Fruit fly (Drosophila melanogaster) whole organism, embryonic: ENCODE measurements around the gene yrt.
A peak's percentile ranks its signal among the peaks of the same experiment; 100 is the strongest.

Source experiments
- Atf6 ChIP-seq: fragments of 200-800 bp; sonication (Bioruptor generic); IDR thresholded peaks from 2 replicates; pipeline ENCODE4 v1.3.6; 2022; ENCODE audit warnings: missing biosample characterization, missing genetic modification characterization
- CG1024 ChIP-seq: fragments of 200-800 bp; sonication (Bioruptor generic); IDR thresholded peaks from 2 replicates; pipeline ENCODE4 v1.3.6; 2022; ENCODE audit warnings: missing biosample characterization, missing genetic modification characterization
- CG10267 ChIP-seq: fragments of 200-800 bp; sonication (Bioruptor generic); optimal IDR thresholded peaks from 2 replicates; lab custom pipeline; 2018; ENCODE audit warnings: missing biosample characterization, mild to moderate bottlenecking, missing genetic modification characterization, moderate library complexity
- CG11456 ChIP-seq: fragments of 200-800 bp; sonication (Bioruptor generic); IDR thresholded peaks from 3 replicates; pipeline ENCODE4 v1.3.6; 2022; ENCODE audit warnings: missing biosample characterization, missing genetic modification characterization
- CG11560 ChIP-seq: fragments of 200-800 bp; sonication (Bioruptor generic); IDR thresholded peaks from 3 replicates; pipeline ENCODE4 v1.3.6; 2022; ENCODE audit warnings: missing biosample characterization, missing genetic modification characterization
- CG11723 ChIP-seq: fragments of 200-800 bp; sonication (Bioruptor generic); optimal IDR thresholded peaks from 2 replicates; lab custom pipeline; 2017; ENCODE audit warnings: missing biosample characterization, mild to moderate bottlenecking, missing genetic modification characterization
- CG14014 ChIP-seq: fragments of 200-800 bp; sonication (Bioruptor generic); IDR thresholded peaks from 2 replicates; pipeline ENCODE4 v1.3.6; 2022; ENCODE audit warnings: missing biosample characterization, missing genetic modification characterization
- CG14710 ChIP-seq: fragments of 200-800 bp; sonication (Bioruptor generic); optimal IDR thresholded peaks from 3 replicates; lab custom pipeline; 2019; ENCODE audit warnings: missing biosample characterization, mild to moderate bottlenecking, missing genetic modification characterization, moderate library complexity
- CG15011 ChIP-seq: fragments of 200-800 bp; sonication (Bioruptor generic); optimal IDR thresholded peaks from 3 replicates; lab custom pipeline; 2018; ENCODE audit warnings: missing biosample characterization, mild to moderate bottlenecking, missing genetic modification characterization
- CG17361 ChIP-seq: fragments of 200-800 bp; sonication (Bioruptor generic); IDR thresholded peaks from 3 replicates; pipeline ENCODE4 v1.3.6; 2022; ENCODE audit warnings: missing biosample characterization, missing genetic modification characterization
- CG1832 ChIP-seq: fragments of 200-800 bp; sonication (Bioruptor generic); optimal IDR thresholded peaks from 2 replicates; lab custom pipeline; 2017; ENCODE audit warnings: missing biosample characterization, mild to moderate bottlenecking, missing genetic modification characterization, inconsistent platforms
- CG30403 ChIP-seq: fragments of 200-800 bp; sonication (Bioruptor generic); optimal IDR thresholded peaks from 3 replicates; lab custom pipeline; 2016; ENCODE audit warnings: missing biosample characterization, missing genetic modification characterization
- CG6654 ChIP-seq: fragments of 200-800 bp; sonication (Bioruptor generic); optimal IDR thresholded peaks from 2 replicates; lab custom pipeline; 2017; ENCODE audit warnings: missing biosample characterization, mild to moderate bottlenecking, missing genetic modification characterization
- CG8388 ChIP-seq: fragments of 200-800 bp; sonication (Bioruptor generic); optimal IDR thresholded peaks from 2 replicates; lab custom pipeline; 2019; ENCODE audit warnings: missing biosample characterization, mild to moderate bottlenecking, missing genetic modification characterization, moderate library complexity
- CG8765 ChIP-seq: fragments of 200-800 bp; sonication (Bioruptor generic); IDR thresholded peaks from 2 replicates; pipeline ENCODE4 v1.3.6; 2022; ENCODE audit warnings: missing biosample characterization, missing genetic modification characterization
- CG9215 ChIP-seq: fragments of 200-800 bp; sonication (Bioruptor generic); IDR thresholded peaks from 2 replicates; pipeline ENCODE4 v1.3.6; 2022; ENCODE audit warnings: missing biosample characterization, missing genetic modification characterization
- CG9609 ChIP-seq: fragments of 200-800 bp; sonication (Bioruptor generic); optimal IDR thresholded peaks from 3 replicates; lab custom pipeline; 2016; ENCODE audit warnings: missing biosample characterization, missing genetic modification characterization
- CG9817 ChIP-seq: fragments of 200-800 bp; sonication (Bioruptor generic); optimal IDR thresholded peaks from 2 replicates; lab custom pipeline; 2018; ENCODE audit warnings: missing biosample characterization, mild to moderate bottlenecking, missing genetic modification characterization, moderate library complexity
- Chrac-16 ChIP-seq: fragments of 200-800 bp; sonication (Bioruptor generic); optimal IDR thresholded peaks from 3 replicates; lab custom pipeline; 2016; ENCODE audit warnings: missing biosample characterization, missing genetic modification characterization
- CrebB ChIP-seq: fragments of 200-800 bp; sonication (Bioruptor generic); optimal IDR thresholded peaks from 3 replicates; lab custom pipeline; 2018; ENCODE audit warnings: missing biosample characterization, mild to moderate bottlenecking, missing genetic modification characterization
- HHEX ChIP-seq: fragments of 200-800 bp; sonication (Bioruptor generic); optimal IDR thresholded peaks from 3 replicates; lab custom pipeline; 2017; ENCODE audit warnings: missing biosample characterization, mild to moderate bottlenecking, missing genetic modification characterization, missing genetic modification reagents
- Hmr ChIP-seq: fragments of 200-800 bp; sonication (Bioruptor generic); optimal IDR thresholded peaks from 3 replicates; lab custom pipeline; 2017; ENCODE audit warnings: mild to moderate bottlenecking, missing biosample characterization, missing genetic modification reagents, missing genetic modification characterization
- Hsf ChIP-seq: fragments of 200-800 bp; sonication (Bioruptor generic); optimal IDR thresholded peaks from 3 replicates; lab custom pipeline; 2016; ENCODE audit warnings: missing biosample characterization, missing genetic modification characterization
- Lpt ChIP-seq: fragments of >200 bp; optimal IDR thresholded peaks from 2 replicates; lab custom pipeline; 2018; ENCODE audit warnings: missing biosample characterization, missing genetic modification characterization
- MBD-R2 ChIP-seq: fragments of 200-800 bp; sonication (Bioruptor generic); IDR thresholded peaks from 2 replicates; pipeline ENCODE4 v1.3.6; 2022; ENCODE audit warnings: missing biosample characterization, missing genetic modification characterization
- NC2α ChIP-seq: fragments of 200-800 bp; sonication (Bioruptor generic); optimal IDR thresholded peaks from 2 replicates; lab custom pipeline; 2016; ENCODE audit warnings: missing biosample characterization, missing genetic modification characterization
- PHDP ChIP-seq: fragments of 200-800 bp; sonication (Bioruptor generic); optimal IDR thresholded peaks from 3 replicates; lab custom pipeline; 2018; ENCODE audit warnings: missing biosample characterization, mild to moderate bottlenecking, missing genetic modification characterization, moderate library complexity
- Rfx ChIP-seq: fragments of 200-800 bp; sonication (Bioruptor generic); IDR thresholded peaks from 2 replicates; pipeline ENCODE4 v1.3.6; 2022; ENCODE audit warnings: missing biosample characterization, missing genetic modification characterization
- TFAM ChIP-seq: fragments of 200-800 bp; sonication (Bioruptor generic); optimal IDR thresholded peaks from 2 replicates; lab custom pipeline; 2017; ENCODE audit warnings: missing biosample characterization, missing genetic modification characterization, inconsistent platforms
- Tbp ChIP-seq: fragments of >200 bp; optimal IDR thresholded peaks from 2 replicates; lab custom pipeline; 2018; ENCODE audit warnings: missing biosample characterization, missing genetic modification characterization
- bbx ChIP-seq: fragments of 200-800 bp; sonication (Bioruptor generic); IDR thresholded peaks from 2 replicates; pipeline ENCODE4 v1.3.6; 2022; ENCODE audit warnings: missing biosample characterization, missing genetic modification characterization; ENCODE audit not compliant: partially characterized antibody
- cas ChIP-seq: fragments of 200-800 bp; sonication (Bioruptor generic); IDR thresholded peaks from 2 replicates; pipeline ENCODE4 v1.3.6; 2022; ENCODE audit warnings: missing biosample characterization, missing genetic modification characterization
- caup ChIP-seq: fragments of 200-800 bp; sonication (Bioruptor generic); optimal IDR thresholded peaks from 3 replicates; lab custom pipeline; 2017; ENCODE audit warnings: missing biosample characterization, mild to moderate bottlenecking, missing genetic modification characterization, moderate library complexity; ENCODE audit not compliant: severe bottlenecking
- chinmo ChIP-seq: fragments of 200-800 bp; sonication (Bioruptor generic); IDR thresholded peaks from 4 replicates; pipeline ENCODE4 v1.3.6; 2022; ENCODE audit warnings: missing biosample characterization, missing genetic modification characterization; ENCODE audit not compliant: partially characterized antibody
- dan ChIP-seq: fragments of 200-800 bp; sonication (Bioruptor generic); IDR thresholded peaks from 2 replicates; pipeline ENCODE4 v1.3.6; 2022; ENCODE audit warnings: missing biosample characterization, missing genetic modification characterization
- dm ChIP-seq: fragments of 200-800 bp; sonication (Bioruptor generic); optimal IDR thresholded peaks from 3 replicates; lab custom pipeline; 2016; ENCODE audit warnings: missing biosample characterization, missing genetic modification characterization
- dmrt99B ChIP-seq: fragments of 200-800 bp; sonication (Bioruptor generic); optimal IDR thresholded peaks from 2 replicates; lab custom pipeline; 2018; ENCODE audit warnings: missing biosample characterization, mild to moderate bottlenecking, missing genetic modification characterization, moderate library complexity
- ewg ChIP-seq: fragments of 200-800 bp; sonication (Bioruptor generic); optimal IDR thresholded peaks from 3 replicates; lab custom pipeline; 2017; ENCODE audit warnings: mild to moderate bottlenecking, missing biosample characterization, missing genetic modification reagents, missing genetic modification characterization
- ind ChIP-seq: fragments of 200-800 bp; sonication (Bioruptor generic); optimal IDR thresholded peaks from 3 replicates; lab custom pipeline; 2016; ENCODE audit warnings: missing biosample characterization, missing genetic modification characterization
- lola ChIP-seq, 3 experiments: fragments of >200 bp in 2 of 3; fragments of 200-800 bp in 1 of 3; sonication (Bioruptor generic) in 1 of 3; optimal IDR thresholded peaks; 2 replicates each; lab custom pipeline; 2017 to 2019; ENCODE audit warnings: missing biosample characterization in 3 of 3, missing genetic modification characterization in 3 of 3, mild to moderate bottlenecking in 1 of 3, moderate library complexity in 1 of 3
- oc ChIP-seq: fragments of 200-800 bp; sonication (Bioruptor generic); optimal IDR thresholded peaks from 2 replicates; lab custom pipeline; 2018; ENCODE audit warnings: missing biosample characterization, mild to moderate bottlenecking, missing genetic modification characterization, moderate library complexity
- p53 ChIP-seq: fragments of 200-800 bp; sonication (Bioruptor generic); optimal IDR thresholded peaks from 2 replicates; lab custom pipeline; 2016; ENCODE audit warnings: missing biosample characterization, missing genetic modification characterization
- pnt ChIP-seq: fragments of 200-800 bp; sonication (Bioruptor generic); optimal IDR thresholded peaks from 3 replicates; lab custom pipeline; 2016; ENCODE audit warnings: missing biosample characterization, missing genetic modification characterization
- ranshi ChIP-seq: fragments of 200-800 bp; sonication (Bioruptor generic); IDR thresholded peaks from 2 replicates; pipeline ENCODE4 v1.3.6; 2022; ENCODE audit warnings: missing biosample characterization, missing genetic modification characterization
- sc ChIP-seq, 3 experiments: fragments of >200 bp in 2 of 3; fragments of 200-800 bp in 1 of 3; sonication (Bioruptor generic) in 1 of 3; optimal IDR thresholded peaks; 2 replicates in 2 of 3; 3 replicates in 1 of 3; lab custom pipeline; 2017; ENCODE audit warnings: mild to moderate bottlenecking in 1 of 3, missing biosample characterization in 1 of 3, missing genetic modification characterization in 1 of 3, missing genetic modification reagents in 1 of 3
- sima ChIP-seq: fragments of 200-800 bp; sonication (Bioruptor generic); optimal IDR thresholded peaks from 2 replicates; lab custom pipeline; 2016; ENCODE audit warnings: missing biosample characterization, missing genetic modification characterization
- sisA ChIP-seq: fragments of 200-800 bp; sonication (Bioruptor generic); IDR thresholded peaks from 2 replicates; pipeline ENCODE4 v1.3.6; 2022; ENCODE audit warnings: missing biosample characterization, missing genetic modification characterization
- slp2 ChIP-seq: fragments of 200-800 bp; sonication (Bioruptor generic); optimal IDR thresholded peaks from 2 replicates; lab custom pipeline; 2016; ENCODE audit warnings: missing biosample characterization, missing genetic modification characterization
- tx ChIP-seq: fragments of 200-800 bp; sonication (Bioruptor generic); optimal IDR thresholded peaks from 2 replicates; lab custom pipeline; 2016; ENCODE audit warnings: missing biosample characterization, missing genetic modification characterization

yrt gene

DNA sequence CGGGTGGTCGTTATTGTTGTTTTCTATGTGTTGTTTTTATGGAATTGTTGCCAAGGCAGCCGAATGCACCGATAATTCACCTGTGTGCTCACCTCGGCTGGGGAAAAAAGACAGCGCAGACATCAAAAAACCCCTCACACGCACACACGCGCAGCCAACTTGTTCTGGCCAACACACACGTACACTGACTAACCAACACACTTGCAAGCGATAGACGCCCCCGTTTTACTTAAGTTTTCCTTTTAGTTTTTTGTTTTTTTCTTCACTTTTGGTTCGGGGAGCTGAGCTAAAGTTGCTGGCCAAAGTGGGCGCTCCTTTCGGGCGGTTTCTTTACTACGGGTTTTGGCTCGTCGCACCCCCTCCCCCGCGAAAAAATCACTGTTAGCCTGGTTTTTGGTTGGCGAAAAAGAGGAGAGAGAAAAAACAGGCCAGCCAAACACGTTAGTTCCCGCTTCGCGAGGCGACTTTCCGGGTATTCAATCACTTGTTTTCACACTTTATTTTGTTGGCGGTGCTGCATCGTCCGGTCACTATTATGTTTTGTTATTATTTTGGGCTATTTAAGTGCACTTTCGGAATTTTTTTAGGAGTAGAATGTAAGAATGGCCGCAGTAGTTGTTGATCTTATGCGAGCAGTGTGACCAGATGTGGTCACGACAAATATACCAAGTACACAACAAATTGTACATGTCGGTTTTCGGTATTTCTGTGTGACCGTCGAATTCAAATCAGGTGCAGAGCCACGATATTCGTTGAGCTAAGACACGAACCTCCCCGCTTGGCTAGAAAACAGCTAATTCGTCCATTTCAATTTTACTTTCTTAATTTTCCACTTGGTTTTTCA, at the start of gene yrt (continued):
- no peak for TF ChIP-seq Chrac-16 (GFP tag; lab: Kevin White, UChicago)
- no peak for TF ChIP-seq caup (GFP tag; lab: Kevin White, UChicago)
- no peak for TF ChIP-seq Lpt (GFP tag; lab: Kevin White, UChicago)
- TF ChIP-seq CG1024 (GFP tag; lab: Robert Waterston, UW): no peak
- peak; percentile 24 for TF ChIP-seq CrebB (tag; lab: Kevin White, UChicago)
- TF ChIP-seq p53 (GFP tag; lab: Kevin White, UChicago): no peak
- TF ChIP-seq ranshi (GFP tag; lab: Robert Waterston, UW): no peak
- no peak for TF ChIP-seq CG30403 (GFP tag; lab: Kevin White, UChicago)
- no peak for TF ChIP-seq bbx (GFP tag; lab: Robert Waterston, UW)
- no peak for TF ChIP-seq CG9609 (GFP tag; lab: Kevin White, UChicago)
- TF ChIP-seq tx (GFP tag; lab: Kevin White, UChicago): no peak
- TF ChIP-seq sc (optimal IDR thresholded peaks at IDR 0.05; lab: Kevin White, UChicago): no peak
- TF ChIP-seq sc (GFP tag; optimal IDR thresholded peaks at IDR 0.05; lab: Kevin White, UChicago): no peak
- no peak for TF ChIP-seq CG9215
- TF ChIP-seq CG10267: peak; percentile 35
- no peak for TF ChIP-seq CG1832 (GFP tag; lab: Kevin White, UChicago)
- no peak for TF ChIP-seq Hsf (GFP tag; lab: Kevin White, UChicago)
- 0 out of 3 replicates have a peak, but pooled peaks have one; percentile 15 for TF ChIP-seq CG17361 (GFP tag; lab: Robert Waterston, UW)
- TF ChIP-seq dmrt99B: no peak
- no peak for TF ChIP-seq CG8765
- TF ChIP-seq CG14710 (tag; lab: Kevin White, UChicago): peak; percentile 58
- no peak for TF ChIP-seq oc (tag; lab: Kevin White, UChicago)
- TF ChIP-seq Hmr (GFP tag; lab: Kevin White, UChicago): peak; percentile 28
- TF ChIP-seq dm (GFP tag; lab: Kevin White, UChicago): no peak
- no peak for TF ChIP-seq HHEX (GFP tag; lab: Kevin White, UChicago)
- TF ChIP-seq Tbp: no peak
- TF ChIP-seq Rfx: no peak
- no peak for TF ChIP-seq Atf6
- TF ChIP-seq ind (GFP tag; lab: Kevin White, UChicago): no peak
- no peak for TF ChIP-seq NC2α
- TF ChIP-seq dan (GFP tag; lab: Robert Waterston, UW): no peak
- TF ChIP-seq CG6654: no peak
- TF ChIP-seq CG14014 (GFP tag; lab: Robert Waterston, UW): no peak
- TF ChIP-seq sisA: no peak
- TF ChIP-seq CG15011 (GFP tag; lab: Kevin White, UChicago): no peak
- no peak for TF ChIP-seq pnt (GFP tag; lab: Kevin White, UChicago)
- no peak for TF ChIP-seq lola (GFP tag; optimal IDR thresholded peaks at IDR 0.05; lab: Kevin White, UChicago)
- no peak for TF ChIP-seq CG11560 (tag; lab: Robert Waterston, UW)
- TF ChIP-seq cas (GFP tag; lab: Robert Waterston, UW): no peak
- no peak for TF ChIP-seq PHDP (tag; lab: Kevin White, UChicago)
- TF ChIP-seq sima (GFP tag; lab: Kevin White, UChicago): no peak
- TF ChIP-seq slp2 (GFP tag; lab: Kevin White, UChicago): no peak
- no peak for TF ChIP-seq CG9817
- TF ChIP-seq ewg (GFP tag; lab: Kevin White, UChicago): no peak
- TF ChIP-seq CG11723 (GFP tag; lab: Kevin White, UChicago): no peak
- TF ChIP-seq TFAM: no peak
- TF ChIP-seq CG11456 (GFP tag; lab: Robert Waterston, UW): no peak
- 0 out of 4 replicates have a peak, but pooled peaks have one; percentile 43 for TF ChIP-seq chinmo
- no peak for TF ChIP-seq CG8388 (GFP tag; lab: Kevin White, UChicago)
- TF ChIP-seq MBD-R2 (GFP tag; lab: Robert Waterston, UW): peak; percentile 56
